Fruit fly (Drosophila melanogaster): ENCODE results near the gene CG14551.

Gene CG14551

dm6 chr3R:26039793-26040335, 22.9 kb downstream of the CG14551 start:
- TF ChIP-seq ranshi (GFP tag; IDR thresholded peaks at IDR 0.05) (no peak), Chrac-16 (GFP tag; optimal IDR thresholded peaks at IDR 0.05) (no peak), Dip3 (GFP tag; optimal IDR thresholded peaks at IDR 0.05) (no peak), CG2712 (tag; optimal IDR thresholded peaks at IDR 0.05) (no peak), rib (GFP tag; IDR thresholded peaks at IDR 0.05) (no peak), lola (GFP tag; optimal IDR thresholded peaks at IDR 0.05) (no peak), CG15696 (tag; optimal IDR thresholded peaks at IDR 0.05) (no peak), CG2129 (GFP tag; IDR thresholded peaks at IDR 0.05; ENCODE audit: partially characterized antibody) (no peak), eyg (GFP tag; optimal IDR thresholded peaks at IDR 0.05) (no peak), Scr (GFP tag; IDR thresholded peaks at IDR 0.05; ENCODE audit: partially characterized antibody) (no peak), Tbp (GFP tag; optimal IDR thresholded peaks at IDR 0.05) (peak; percentile 88), CG17385 (GFP tag; optimal IDR thresholded peaks at IDR 0.05) (no peak), trh (GFP tag; optimal IDR thresholded peaks at IDR 0.05) (no peak), D19A (tag; optimal IDR thresholded peaks at IDR 0.05) (no peak), Max (GFP tag; optimal IDR thresholded peaks at IDR 0.05) (no peak), CG2875 (GFP tag; optimal IDR thresholded peaks at IDR 0.05) (no peak), ab (GFP tag; optimal IDR thresholded peaks at IDR 0.05) (no peak), BtbVII (GFP tag; optimal IDR thresholded peaks at IDR 0.05) (no peak), HLH3B (GFP tag; IDR thresholded peaks at IDR 0.05) (no peak), amos (GFP tag; IDR thresholded peaks at IDR 0.05; ENCODE audit: partially characterized antibody) (no peak), salm (tag; optimal IDR thresholded peaks at IDR 0.05) (no peak), grau (tag; optimal IDR thresholded peaks at IDR 0.05) (no peak), CG10366 (GFP tag; IDR thresholded peaks at IDR 0.05) (no peak), knrl (GFP tag; IDR thresholded peaks at IDR 0.05; ENCODE audit: partially characterized antibody) (no peak), ci (GFP tag; IDR thresholded peaks at IDR 0.05) (0 out of 3 replicates have a peak, but pooled peaks have one; percentile 6), Hr78 (GFP tag; optimal IDR thresholded peaks at IDR 0.05) (no peak), mam (GFP tag; optimal IDR thresholded peaks at IDR 0.05) (no peak), CG4617 (GFP tag; optimal IDR thresholded peaks at IDR 0.05; ENCODE audit: borderline replicate concordance) (no peak), Opbp (GFP tag; IDR thresholded peaks at IDR 0.05; ENCODE audit: partially characterized antibody) (no peak), crp (GFP tag; optimal IDR thresholded peaks at IDR 0.05) (peak in 1 of 2 experiments; percentile 10), CG13894 (tag; optimal IDR thresholded peaks at IDR 0.05) (no peak), CG6813 (GFP tag; optimal IDR thresholded peaks at IDR 0.05) (no peak), CG7372 (GFP tag; IDR thresholded peaks at IDR 0.05) (no peak), MBD-R2 (GFP tag; IDR thresholded peaks at IDR 0.05) (no peak), bsh (GFP tag; optimal IDR thresholded peaks at IDR 0.05) (no peak), Ets97D (GFP tag; optimal IDR thresholded peaks at IDR 0.05) (no peak), bab2 (GFP tag; optimal IDR thresholded peaks at IDR 0.05) (no peak), CG18619 (GFP tag; optimal IDR thresholded peaks at IDR 0.05) (no peak), pfk (GFP tag; optimal IDR thresholded peaks at IDR 0.05) (no peak), cad (GFP tag; optimal IDR thresholded peaks at IDR 0.05) (no peak), CG15269 (tag; optimal IDR thresholded peaks at IDR 0.05) (no peak), tll (GFP tag; optimal IDR thresholded peaks at IDR 0.05) (no peak), CG9932 (GFP tag; IDR thresholded peaks at IDR 0.05) (no peak), CG18764 (GFP tag; optimal IDR thresholded peaks at IDR 0.05) (no peak), CG6654 (GFP tag; optimal IDR thresholded peaks at IDR 0.05) (no peak), CG15514 (GFP tag; optimal IDR thresholded peaks at IDR 0.05) (no peak), sug (tag; optimal IDR thresholded peaks at IDR 0.05) (no peak), CG9797 (GFP tag; optimal IDR thresholded peaks at IDR 0.05) (no peak), Ssrp (tag; optimal IDR thresholded peaks at IDR 0.05) (no peak)

Measured in whole organism, embryonic.